Fruit fly (Drosophila melanogaster) whole organism, embryonic: ENCODE results near the gene CG12783.

Experiments used
- Asciz ChIP-seq: fragments of 200-800 bp; sonication (Bioruptor generic); optimal IDR thresholded peaks from 2 replicates; lab custom pipeline; 2017; ENCODE audit warnings: missing biosample characterization, mild to moderate bottlenecking, missing genetic modification characterization, missing genetic modification reagents
- Awh ChIP-seq: fragments of 200-800 bp; sonication (Bioruptor generic); IDR thresholded peaks from 2 replicates; pipeline ENCODE4, ENCODE4 v1.3.6; 2022; ENCODE audit warnings: missing biosample characterization, missing genetic modification characterization
- B-H1 ChIP-seq: fragments of 200-800 bp; sonication (Bioruptor generic); IDR thresholded peaks from 3 replicates; pipeline ENCODE4 v1.3.6; 2022; ENCODE audit warnings: missing biosample characterization, missing genetic modification characterization
- Bteb2 ChIP-seq: fragments of 200-800 bp; sonication (Bioruptor generic); optimal IDR thresholded peaks from 2 replicates; lab custom pipeline; 2016; ENCODE audit warnings: missing biosample characterization, missing genetic modification characterization
- CG10979 ChIP-seq: fragments of 200-800 bp; sonication (Bioruptor generic); optimal IDR thresholded peaks from 2 replicates; lab custom pipeline; 2018; ENCODE audit warnings: missing biosample characterization, mild to moderate bottlenecking, missing genetic modification characterization, moderate library complexity
- CG12071 ChIP-seq: fragments of 200-800 bp; sonication (Bioruptor generic); optimal IDR thresholded peaks from 3 replicates; lab custom pipeline; 2018; ENCODE audit warnings: missing biosample characterization, mild to moderate bottlenecking, missing genetic modification characterization
- CG12769 ChIP-seq: fragments of 200-800 bp; sonication (Bioruptor generic); optimal IDR thresholded peaks from 2 replicates; lab custom pipeline; 2019; ENCODE audit warnings: missing biosample characterization, mild to moderate bottlenecking, missing genetic modification characterization, moderate library complexity
- CG13287 ChIP-seq: fragments of 200-800 bp; sonication (Bioruptor generic); IDR thresholded peaks from 2 replicates; pipeline ENCODE4 v1.3.6; 2022; ENCODE audit warnings: missing biosample characterization, missing genetic modification characterization; ENCODE audit not compliant: partially characterized antibody
- CG14710 ChIP-seq: fragments of 200-800 bp; sonication (Bioruptor generic); optimal IDR thresholded peaks from 3 replicates; lab custom pipeline; 2019; ENCODE audit warnings: missing biosample characterization, mild to moderate bottlenecking, missing genetic modification characterization, moderate library complexity
- CG14860 ChIP-seq: fragments of 200-800 bp; sonication (Bioruptor generic); IDR thresholded peaks from 3 replicates; pipeline ENCODE4 v1.3.6; 2022; ENCODE audit warnings: missing biosample characterization, missing genetic modification characterization; ENCODE audit not compliant: partially characterized antibody
- CG15269 ChIP-seq: fragments of 200-800 bp; sonication (Bioruptor generic); optimal IDR thresholded peaks from 2 replicates; lab custom pipeline; 2018; ENCODE audit warnings: missing biosample characterization, mild to moderate bottlenecking, missing genetic modification characterization, moderate library complexity
- CG15696 ChIP-seq: fragments of 200-800 bp; sonication (Bioruptor generic); optimal IDR thresholded peaks from 2 replicates; lab custom pipeline; 2019; ENCODE audit warnings: missing biosample characterization, mild to moderate bottlenecking, missing genetic modification characterization, moderate library complexity
- CG2129 ChIP-seq: fragments of 200-800 bp; sonication (Bioruptor generic); IDR thresholded peaks from 2 replicates; pipeline ENCODE4 v1.3.6; 2022; ENCODE audit warnings: missing biosample characterization, missing genetic modification characterization; ENCODE audit not compliant: partially characterized antibody
- CG33213 ChIP-seq: fragments of 200-800 bp; sonication (Bioruptor generic); optimal IDR thresholded peaks from 3 replicates; lab custom pipeline; 2016; ENCODE audit warnings: missing biosample characterization, missing genetic modification characterization
- CG42726 ChIP-seq: fragments of 200-800 bp; sonication (Bioruptor generic); IDR thresholded peaks from 2 replicates; pipeline ENCODE4 v1.3.6; 2022; ENCODE audit warnings: missing biosample characterization, missing genetic modification characterization; ENCODE audit not compliant: partially characterized antibody
- CG5245 ChIP-seq: fragments of 200-800 bp; sonication (Bioruptor generic); optimal IDR thresholded peaks from 3 replicates; lab custom pipeline; 2016; ENCODE audit warnings: missing biosample characterization, missing genetic modification characterization
- CG7357 ChIP-seq: fragments of 200-800 bp; sonication (Bioruptor generic); IDR thresholded peaks from 3 replicates; pipeline ENCODE4 v1.3.6; 2022; ENCODE audit warnings: missing biosample characterization, missing genetic modification characterization
- CG8281 ChIP-seq: fragments of 200-800 bp; sonication (Bioruptor generic); optimal IDR thresholded peaks from 2 replicates; lab custom pipeline; 2018; ENCODE audit warnings: missing biosample characterization, mild to moderate bottlenecking, missing genetic modification characterization, moderate library complexity
- CG9932 ChIP-seq: fragments of 200-800 bp; sonication (Bioruptor generic); IDR thresholded peaks from 2 replicates; pipeline ENCODE4 v1.3.6; 2022; ENCODE audit warnings: missing biosample characterization, missing genetic modification characterization
- Doc3 ChIP-seq: fragments of 200-800 bp; sonication (Bioruptor generic); IDR thresholded peaks from 3 replicates; pipeline ENCODE4 v1.3.6; 2022; ENCODE audit warnings: missing biosample characterization, missing genetic modification characterization; ENCODE audit not compliant: partially characterized antibody
- E2f2 ChIP-seq: fragments of 200-800 bp; sonication (Bioruptor generic); IDR thresholded peaks from 2 replicates; pipeline ENCODE4 v1.3.6; 2022; ENCODE audit warnings: missing biosample characterization, missing genetic modification characterization
- Eip74EF ChIP-seq, 2 experiments: fragments of 200-800 bp in 1 of 2; fragments of >200 bp in 1 of 2; sonication (Bioruptor generic) in 1 of 2; optimal IDR thresholded peaks; 2 replicates each; lab custom pipeline; 2017 to 2019; ENCODE audit warnings: missing biosample characterization in 2 of 2, missing genetic modification characterization in 2 of 2, mild to moderate bottlenecking in 1 of 2, moderate library complexity in 1 of 2
- Ets65A ChIP-seq: fragments of 200-800 bp; sonication (Bioruptor generic); peaks from one replicate; lab custom pipeline; 2016; ENCODE audit warnings: missing biosample characterization, missing genetic modification characterization
- Fer3 ChIP-seq: fragments of 200-800 bp; sonication (Bioruptor generic); optimal IDR thresholded peaks from 2 replicates; lab custom pipeline; 2018; ENCODE audit warnings: missing biosample characterization, mild to moderate bottlenecking, missing genetic modification characterization, moderate library complexity
- HLHmδ ChIP-seq: fragments of 200-800 bp; sonication (Bioruptor generic); optimal IDR thresholded peaks from 2 replicates; lab custom pipeline; 2018; ENCODE audit warnings: missing biosample characterization, mild to moderate bottlenecking, missing genetic modification characterization, moderate library complexity
- Hand ChIP-seq: fragments of 200-800 bp; sonication (Bioruptor generic); optimal IDR thresholded peaks from 2 replicates; lab custom pipeline; 2017; ENCODE audit warnings: mild to moderate bottlenecking, missing biosample characterization, missing genetic modification reagents, missing genetic modification characterization
- Hr3 ChIP-seq: fragments of 200-800 bp; sonication (Bioruptor generic); optimal IDR thresholded peaks from 3 replicates; lab custom pipeline; 2016; ENCODE audit warnings: missing biosample characterization, missing genetic modification characterization
- Lhr ChIP-seq: fragments of 200-800 bp; sonication (Bioruptor generic); optimal IDR thresholded peaks from 3 replicates; lab custom pipeline; 2017; ENCODE audit warnings: mild to moderate bottlenecking, missing biosample characterization, missing genetic modification reagents, missing genetic modification characterization
- Mes4 ChIP-seq: fragments of 200-800 bp; sonication (Bioruptor generic); optimal IDR thresholded peaks from 2 replicates; lab custom pipeline; 2016; ENCODE audit warnings: missing biosample characterization, missing genetic modification characterization
- Nf-YA ChIP-seq: fragments of 200-800 bp; sonication (Bioruptor generic); IDR thresholded peaks from 2 replicates; pipeline ENCODE4 v1.3.6; 2022; ENCODE audit warnings: missing biosample characterization, missing genetic modification characterization
- Sox100B ChIP-seq: fragments of 200-800 bp; sonication (Bioruptor generic); optimal IDR thresholded peaks from 3 replicates; lab custom pipeline; 2018; ENCODE audit warnings: missing biosample characterization, mild to moderate bottlenecking, missing genetic modification characterization
- amos ChIP-seq: fragments of 200-800 bp; sonication (Bioruptor generic); IDR thresholded peaks from 2 replicates; pipeline ENCODE4 v1.3.6; 2022; ENCODE audit warnings: missing biosample characterization, missing genetic modification characterization; ENCODE audit not compliant: partially characterized antibody
- ato ChIP-seq: fragments of 200-800 bp; sonication (Bioruptor generic); IDR thresholded peaks from 2 replicates; pipeline ENCODE4 v1.3.6; 2022; ENCODE audit warnings: missing biosample characterization, missing genetic modification characterization; ENCODE audit not compliant: partially characterized antibody
- az2 ChIP-seq: fragments of 200-800 bp; sonication (Bioruptor generic); optimal IDR thresholded peaks from 3 replicates; lab custom pipeline; 2016; ENCODE audit warnings: missing biosample characterization, missing genetic modification characterization
- bigmax ChIP-seq: fragments of 200-800 bp; sonication (Bioruptor generic); optimal IDR thresholded peaks from 2 replicates; lab custom pipeline; 2018; ENCODE audit warnings: missing biosample characterization, mild to moderate bottlenecking, missing genetic modification characterization
- cwo ChIP-seq: fragments of 200-800 bp; sonication (Bioruptor generic); optimal IDR thresholded peaks from 3 replicates; lab custom pipeline; 2017; ENCODE audit warnings: missing biosample characterization, missing genetic modification characterization, mild to moderate bottlenecking, moderate library complexity, missing genetic modification reagents
- gcm ChIP-seq: fragments of 200-800 bp; sonication (Bioruptor generic); optimal IDR thresholded peaks from 2 replicates; lab custom pipeline; 2019; ENCODE audit warnings: missing biosample characterization, mild to moderate bottlenecking, missing genetic modification characterization, moderate library complexity
- gt ChIP-seq: fragments of 200-800 bp; sonication (Bioruptor generic); IDR thresholded peaks from 2 replicates; pipeline ENCODE4 v1.3.6; 2022; ENCODE audit warnings: missing biosample characterization, missing genetic modification characterization
- kay ChIP-seq: fragments of 200-800 bp; sonication (Bioruptor generic); optimal IDR thresholded peaks from 2 replicates; lab custom pipeline; 2016; ENCODE audit warnings: missing biosample characterization, missing genetic modification characterization
- lola ChIP-seq, 3 experiments: fragments of >200 bp in 2 of 3; fragments of 200-800 bp in 1 of 3; sonication (Bioruptor generic) in 1 of 3; optimal IDR thresholded peaks; 2 replicates each; lab custom pipeline; 2017 to 2019; ENCODE audit warnings: missing biosample characterization in 3 of 3, missing genetic modification characterization in 3 of 3, mild to moderate bottlenecking in 1 of 3, moderate library complexity in 1 of 3
- mld ChIP-seq: fragments of 200-800 bp; sonication (Bioruptor generic); IDR thresholded peaks from 3 replicates; pipeline ENCODE4 v1.3.6; 2022; ENCODE audit warnings: missing biosample characterization, missing genetic modification characterization; ENCODE audit not compliant: partially characterized antibody
- nerfin-2 ChIP-seq: fragments of 200-800 bp; sonication (Bioruptor generic); IDR thresholded peaks from 2 replicates; pipeline ENCODE4 v1.3.6; 2022; ENCODE audit warnings: missing biosample characterization, missing genetic modification characterization; ENCODE audit not compliant: partially characterized antibody
- nmo ChIP-seq: fragments of 200-800 bp; sonication (Bioruptor generic); optimal IDR thresholded peaks from 2 replicates; lab custom pipeline; 2018; ENCODE audit warnings: missing biosample characterization, mild to moderate bottlenecking, missing genetic modification characterization, moderate library complexity
- odd ChIP-seq: fragments of 200-800 bp; sonication (Bioruptor generic); optimal IDR thresholded peaks from 2 replicates; lab custom pipeline; 2017; ENCODE audit warnings: missing biosample characterization, mild to moderate bottlenecking, missing genetic modification characterization
- onecut ChIP-seq: fragments of 200-800 bp; sonication (Bioruptor generic); IDR thresholded peaks from 2 replicates; pipeline ENCODE4 v1.3.6; 2022; ENCODE audit warnings: missing biosample characterization, missing genetic modification characterization
- sim ChIP-seq: fragments of 200-800 bp; sonication (Bioruptor generic); IDR thresholded peaks from 2 replicates; pipeline ENCODE4 v1.3.6; 2022; ENCODE audit warnings: missing biosample characterization, missing genetic modification characterization
- sna ChIP-seq: fragments of 200-800 bp; sonication (Bioruptor generic); IDR thresholded peaks from 2 replicates; pipeline ENCODE4 v1.3.6; 2022; ENCODE audit warnings: missing biosample characterization, missing genetic modification characterization; ENCODE audit not compliant: partially characterized antibody
- tin ChIP-seq: fragments of 200-800 bp; sonication (Bioruptor generic); optimal IDR thresholded peaks from 3 replicates; lab custom pipeline; 2016; ENCODE audit warnings: missing biosample characterization, missing genetic modification characterization
- unc-4 ChIP-seq: fragments of 200-800 bp; sonication (Bioruptor generic); IDR thresholded peaks from 2 replicates; pipeline ENCODE4 v1.3.6; 2022; ENCODE audit warnings: missing biosample characterization, missing genetic modification characterization; ENCODE audit not compliant: partially characterized antibody

The CG12783 gene

dm6 chr3R:16614241-16614640 is 1.0 kb upstream of the CG12783 start, which contains the start of gene CG10340 (continued):
- TF ChIP-seq Bteb2 (GFP tag; lab: Kevin White, UChicago): no peak
- TF ChIP-seq lola (GFP tag; optimal IDR thresholded peaks at IDR 0.05; lab: Kevin White, UChicago): no peak
- TF ChIP-seq CG2129 (GFP tag; lab: Robert Waterston, UW): peak; percentile 75
- peak; percentile 49 for TF ChIP-seq nmo
- no peak for TF ChIP-seq CG5245 (GFP tag; lab: Kevin White, UChicago)
- TF ChIP-seq sim: no peak
- no peak for TF ChIP-seq Hr3 (GFP tag; lab: Kevin White, UChicago)
- no peak for TF ChIP-seq Fer3 (tag; lab: Kevin White, UChicago)
- no peak for TF ChIP-seq mld
- no peak for TF ChIP-seq CG7357 (GFP tag; lab: Robert Waterston, UW)
- peak; percentile 59 for TF ChIP-seq nerfin-2 (GFP tag; lab: Robert Waterston, UW)
- no peak for TF ChIP-seq Mes4 (GFP tag; lab: Kevin White, UChicago)
- TF ChIP-seq CG33213 (GFP tag; lab: Kevin White, UChicago): no peak
- peak; percentile 87 for TF ChIP-seq CG13287
- TF ChIP-seq gt (GFP tag; lab: Robert Waterston, UW): no peak
- peak; percentile 75 for TF ChIP-seq CG42726 (GFP tag; lab: Robert Waterston, UW)
- no peak for TF ChIP-seq az2 (GFP tag; lab: Kevin White, UChicago)
- TF ChIP-seq CG15696: peak; percentile 11
- TF ChIP-seq CG15269 (tag; lab: Kevin White, UChicago): no peak
- no peak for TF ChIP-seq Ets65A
- no peak for TF ChIP-seq CG12071
- no peak for TF ChIP-seq bigmax (GFP tag; lab: Kevin White, UChicago)
- no peak for TF ChIP-seq odd (GFP tag; lab: Kevin White, UChicago)
- peak; percentile 33 for TF ChIP-seq tin (GFP tag; lab: Kevin White, UChicago)
- no peak for TF ChIP-seq CG12769 (tag; lab: Kevin White, UChicago)
- peak; percentile 85 for TF ChIP-seq unc-4
- TF ChIP-seq cwo (GFP tag; lab: Kevin White, UChicago): no peak
- no peak for TF ChIP-seq B-H1
- TF ChIP-seq ato: peak; percentile 63
- no peak for TF ChIP-seq Eip74EF (GFP tag; optimal IDR thresholded peaks at IDR 0.05; lab: Kevin White, UChicago)
- no peak for TF ChIP-seq gcm (GFP tag; lab: Kevin White, UChicago)
- no peak for TF ChIP-seq Sox100B (GFP tag; lab: Kevin White, UChicago)
- no peak for TF ChIP-seq CG8281 (tag; lab: Kevin White, UChicago)
- peak; percentile 74 for TF ChIP-seq Doc3 (GFP tag; lab: Robert Waterston, UW)
- TF ChIP-seq kay (GFP tag; lab: Kevin White, UChicago): no peak
- TF ChIP-seq HLHmδ: no peak
- TF ChIP-seq E2f2: peak; percentile 87
- peak; percentile 83 for TF ChIP-seq amos (GFP tag; lab: Robert Waterston, UW)
- TF ChIP-seq CG14710 (tag; lab: Kevin White, UChicago): peak; percentile 51
- peak; percentile 71 for TF ChIP-seq onecut (GFP tag; lab: Robert Waterston, UW)
- TF ChIP-seq CG14860: peak; percentile 72
- no peak for TF ChIP-seq Nf-YA (GFP tag; lab: Robert Waterston, UW)
- no peak for TF ChIP-seq Hand
- no peak for TF ChIP-seq Lhr (GFP tag; lab: Kevin White, UChicago)
- TF ChIP-seq sna (GFP tag; lab: Robert Waterston, UW): peak; percentile 83
- TF ChIP-seq CG10979 (tag; lab: Kevin White, UChicago): no peak
- TF ChIP-seq Awh (GFP tag; lab: Robert Waterston, UW): no peak
- TF ChIP-seq Asciz (GFP tag; lab: Kevin White, UChicago): no peak
- TF ChIP-seq CG9932: no peak; the same call in 1 of the 2 replicates
